Fruit fly (Drosophila melanogaster) whole organism, embryonic: ENCODE results near the gene CG8460.

ENCODE experiments used
- Asciz ChIP-seq: fragments of 200-800 bp; sonication (Bioruptor generic); optimal IDR thresholded peaks from 2 replicates; lab custom pipeline; 2017; ENCODE audit warnings: missing biosample characterization, mild to moderate bottlenecking, missing genetic modification characterization, missing genetic modification reagents
- Atf3 ChIP-seq: fragments of 200-800 bp; sonication (Bioruptor generic); optimal IDR thresholded peaks from 3 replicates; lab custom pipeline; 2016; ENCODE audit warnings: missing biosample characterization, missing genetic modification characterization
- BEAF-32 ChIP-seq: fragments of 200-800 bp; sonication (Bioruptor generic); optimal IDR thresholded peaks from 3 replicates; lab custom pipeline; 2017; ENCODE audit warnings: missing biosample characterization, missing genetic modification characterization, mild to moderate bottlenecking, moderate library complexity, missing genetic modification reagents
- CG10147 ChIP-seq: fragments of 200-800 bp; sonication (Bioruptor generic); optimal IDR thresholded peaks from 2 replicates; lab custom pipeline; 2019; ENCODE audit warnings: missing biosample characterization, mild to moderate bottlenecking, missing genetic modification characterization, moderate library complexity
- CG14860 ChIP-seq: fragments of 200-800 bp; sonication (Bioruptor generic); IDR thresholded peaks from 3 replicates; pipeline ENCODE4 v1.3.6; 2022; ENCODE audit warnings: missing biosample characterization, missing genetic modification characterization; ENCODE audit not compliant: partially characterized antibody
- CG1529 ChIP-seq: fragments of 200-800 bp; sonication (Bioruptor generic); optimal IDR thresholded peaks from 3 replicates; lab custom pipeline; 2018; ENCODE audit warnings: missing biosample characterization, missing genetic modification characterization
- CG17361 ChIP-seq: fragments of 200-800 bp; sonication (Bioruptor generic); IDR thresholded peaks from 3 replicates; pipeline ENCODE4 v1.3.6; 2022; ENCODE audit warnings: missing biosample characterization, missing genetic modification characterization
- CG18764 ChIP-seq: fragments of 200-800 bp; sonication (Bioruptor generic); optimal IDR thresholded peaks from 3 replicates; lab custom pipeline; 2016; ENCODE audit warnings: missing biosample characterization, missing genetic modification characterization
- CG30431 ChIP-seq: fragments of 200-800 bp; sonication (Bioruptor generic); optimal IDR thresholded peaks from 2 replicates; lab custom pipeline; 2017; ENCODE audit warnings: missing biosample characterization, missing genetic modification characterization
- CG3726 ChIP-seq: fragments of 200-800 bp; sonication (Bioruptor generic); IDR thresholded peaks from 3 replicates; pipeline ENCODE4, ENCODE4 v1.3.6; 2022; ENCODE audit warnings: missing biosample characterization, missing genetic modification characterization
- CG4328 ChIP-seq: fragments of 200-800 bp; sonication (Bioruptor generic); optimal IDR thresholded peaks from 3 replicates; lab custom pipeline; 2017; ENCODE audit warnings: missing biosample characterization, missing genetic modification reagents, missing genetic modification characterization
- CG43689 ChIP-seq: fragments of 200-800 bp; sonication (Bioruptor generic); IDR thresholded peaks from 2 replicates; pipeline ENCODE4 v1.3.6; 2022; ENCODE audit warnings: missing biosample characterization, missing genetic modification characterization
- CG9797 ChIP-seq: fragments of 200-800 bp; sonication (Bioruptor generic); optimal IDR thresholded peaks from 3 replicates; lab custom pipeline; 2018; ENCODE audit warnings: missing biosample characterization, mild to moderate bottlenecking, missing genetic modification characterization
- CkIIα-i1 ChIP-seq: fragments of 200-800 bp; sonication (Bioruptor generic); IDR thresholded peaks from 2 replicates; pipeline ENCODE4 v1.3.6; 2022; ENCODE audit warnings: missing biosample characterization, missing genetic modification characterization
- Dbx ChIP-seq: fragments of 200-800 bp; sonication (Bioruptor generic); IDR thresholded peaks from 3 replicates; pipeline ENCODE4 v1.3.6; 2022; ENCODE audit warnings: missing biosample characterization, missing genetic modification characterization
- Eip74EF ChIP-seq, 2 experiments: fragments of 200-800 bp in 1 of 2; fragments of >200 bp in 1 of 2; sonication (Bioruptor generic) in 1 of 2; optimal IDR thresholded peaks; 2 replicates each; lab custom pipeline; 2017 to 2019; ENCODE audit warnings: missing biosample characterization in 2 of 2, missing genetic modification characterization in 2 of 2, mild to moderate bottlenecking in 1 of 2, moderate library complexity in 1 of 2
- Elba2 ChIP-seq: fragments of 200-800 bp; sonication (Bioruptor generic); optimal IDR thresholded peaks from 3 replicates; lab custom pipeline; 2016; ENCODE audit warnings: missing biosample characterization, missing genetic modification characterization
- Hmr ChIP-seq: fragments of 200-800 bp; sonication (Bioruptor generic); optimal IDR thresholded peaks from 3 replicates; lab custom pipeline; 2017; ENCODE audit warnings: mild to moderate bottlenecking, missing biosample characterization, missing genetic modification reagents, missing genetic modification characterization
- Lhr ChIP-seq: fragments of 200-800 bp; sonication (Bioruptor generic); optimal IDR thresholded peaks from 3 replicates; lab custom pipeline; 2017; ENCODE audit warnings: mild to moderate bottlenecking, missing biosample characterization, missing genetic modification reagents, missing genetic modification characterization
- MBD-R2 ChIP-seq: fragments of 200-800 bp; sonication (Bioruptor generic); IDR thresholded peaks from 2 replicates; pipeline ENCODE4 v1.3.6; 2022; ENCODE audit warnings: missing biosample characterization, missing genetic modification characterization
- MESR4 ChIP-seq: fragments of 200-800 bp; sonication (Bioruptor generic); optimal IDR thresholded peaks from 2 replicates; lab custom pipeline; 2018; ENCODE audit warnings: missing biosample characterization, mild to moderate bottlenecking, missing genetic modification characterization, moderate library complexity
- Max ChIP-seq: fragments of 200-800 bp; sonication (Bioruptor generic); optimal IDR thresholded peaks from 2 replicates; lab custom pipeline; 2016; ENCODE audit warnings: missing biosample characterization, mild to moderate bottlenecking, missing genetic modification characterization
- Mes4 ChIP-seq: fragments of 200-800 bp; sonication (Bioruptor generic); optimal IDR thresholded peaks from 2 replicates; lab custom pipeline; 2016; ENCODE audit warnings: missing biosample characterization, missing genetic modification characterization
- NFAT ChIP-seq: fragments of 200-800 bp; sonication (Bioruptor generic); IDR thresholded peaks from 2 replicates; pipeline ENCODE4 v1.3.6; 2022; ENCODE audit warnings: missing biosample characterization, missing genetic modification characterization
- Neu2 ChIP-seq: fragments of 200-800 bp; sonication (Bioruptor generic); optimal IDR thresholded peaks from 3 replicates; lab custom pipeline; 2016; ENCODE audit warnings: missing biosample characterization, missing genetic modification characterization, borderline replicate concordance
- Nf-YA ChIP-seq: fragments of 200-800 bp; sonication (Bioruptor generic); IDR thresholded peaks from 2 replicates; pipeline ENCODE4 v1.3.6; 2022; ENCODE audit warnings: missing biosample characterization, missing genetic modification characterization
- Side ChIP-seq: fragments of 200-800 bp; sonication (Bioruptor generic); optimal IDR thresholded peaks from 2 replicates; lab custom pipeline; 2016; ENCODE audit warnings: missing biosample characterization, missing genetic modification characterization
- Sin3A ChIP-seq: fragments of >200 bp; optimal IDR thresholded peaks from 2 replicates; lab custom pipeline; 2018
- Sry-β ChIP-seq: fragments of 200-800 bp; sonication (Bioruptor generic); optimal IDR thresholded peaks from 2 replicates; lab custom pipeline; 2018; ENCODE audit warnings: missing biosample characterization, mild to moderate bottlenecking, missing genetic modification characterization, moderate library complexity
- Usf ChIP-seq: fragments of 200-800 bp; sonication (Bioruptor generic); optimal IDR thresholded peaks from 2 replicates; lab custom pipeline; 2017; ENCODE audit warnings: missing genotype, missing biosample characterization, missing genetic modification characterization
- amos ChIP-seq: fragments of 200-800 bp; sonication (Bioruptor generic); IDR thresholded peaks from 2 replicates; pipeline ENCODE4 v1.3.6; 2022; ENCODE audit warnings: missing biosample characterization, missing genetic modification characterization; ENCODE audit not compliant: partially characterized antibody
- ase ChIP-seq: fragments of 200-800 bp; sonication (Bioruptor generic); IDR thresholded peaks from 3 replicates; pipeline ENCODE4 v1.3.6; 2022; ENCODE audit warnings: missing biosample characterization, missing genetic modification characterization
- cg ChIP-seq: fragments of 200-800 bp; sonication (Bioruptor generic); optimal IDR thresholded peaks from 3 replicates; lab custom pipeline; 2019; ENCODE audit warnings: missing biosample characterization, mild to moderate bottlenecking, missing genetic modification characterization, moderate library complexity
- en ChIP-seq: fragments of 200-800 bp; sonication (Bioruptor generic); optimal IDR thresholded peaks from 2 replicates; lab custom pipeline; 2016; ENCODE audit warnings: missing biosample characterization, missing genetic modification characterization
- fd96Cb ChIP-seq: fragments of 200-800 bp; sonication (Bioruptor generic); optimal IDR thresholded peaks from 2 replicates; lab custom pipeline; 2018; ENCODE audit warnings: missing biosample characterization, mild to moderate bottlenecking, missing genetic modification characterization, moderate library complexity
- ftz-f1 ChIP-seq: fragments of 200-800 bp; sonication (Bioruptor generic); optimal IDR thresholded peaks from 2 replicates; lab custom pipeline; 2016; ENCODE audit warnings: missing biosample characterization, missing genetic modification characterization
- gce ChIP-seq: fragments of 200-800 bp; sonication (Bioruptor generic); IDR thresholded peaks from 3 replicates; pipeline ENCODE4 v1.3.6; 2022; ENCODE audit warnings: missing biosample characterization, missing genetic modification characterization
- gcm2 ChIP-seq: fragments of 200-800 bp; sonication (Bioruptor generic); optimal IDR thresholded peaks from 2 replicates; lab custom pipeline; 2016; ENCODE audit warnings: missing biosample characterization, missing genetic modification characterization
- gem ChIP-seq: fragments of 200-800 bp; sonication (Bioruptor generic); optimal IDR thresholded peaks from 2 replicates; lab custom pipeline; 2019; ENCODE audit warnings: missing biosample characterization, mild to moderate bottlenecking, missing genetic modification characterization, moderate library complexity
- gfzf ChIP-seq: fragments of 200-800 bp; sonication (Bioruptor generic); optimal IDR thresholded peaks from 2 replicates; lab custom pipeline; 2016; ENCODE audit warnings: missing biosample characterization, mild to moderate bottlenecking, missing genetic modification characterization, moderate library complexity
- ham ChIP-seq: fragments of 200-800 bp; sonication (Bioruptor generic); IDR thresholded peaks from 2 replicates; pipeline ENCODE4 v1.3.6; 2022; ENCODE audit warnings: missing biosample characterization, missing genetic modification characterization
- jigr1 ChIP-seq: fragments of 200-800 bp; sonication (Bioruptor generic); IDR thresholded peaks from 3 replicates; pipeline ENCODE4 v1.3.6; 2022; ENCODE audit warnings: missing biosample characterization, missing genetic modification characterization
- klu ChIP-seq: fragments of 200-800 bp; sonication (Bioruptor generic); IDR thresholded peaks from 2 replicates; pipeline ENCODE4 v1.3.6; 2022; ENCODE audit warnings: missing biosample characterization, missing genetic modification characterization
- nau ChIP-seq: fragments of 200-800 bp; sonication (Bioruptor generic); optimal IDR thresholded peaks from 3 replicates; lab custom pipeline; 2017; ENCODE audit warnings: missing biosample characterization, mild to moderate bottlenecking, missing genetic modification characterization, missing genetic modification reagents
- repo ChIP-seq: fragments of 200-800 bp; sonication (Bioruptor generic); optimal IDR thresholded peaks from 2 replicates; lab custom pipeline; 2016; ENCODE audit warnings: missing biosample characterization, missing genetic modification characterization
- sqz ChIP-seq: fragments of 200-800 bp; sonication (Bioruptor generic); optimal IDR thresholded peaks from 3 replicates; lab custom pipeline; 2018; ENCODE audit warnings: missing biosample characterization, mild to moderate bottlenecking, missing genetic modification characterization
- sug ChIP-seq: fragments of 200-800 bp; optimal IDR thresholded peaks from 2 replicates; lab custom pipeline; 2019; ENCODE audit warnings: missing biosample characterization, mild to moderate bottlenecking, missing genetic modification characterization, moderate library complexity
- tgo ChIP-seq: fragments of 200-800 bp; sonication (Bioruptor generic); IDR thresholded peaks from 3 replicates; pipeline ENCODE4 v1.3.6; 2022; ENCODE audit warnings: missing biosample characterization, missing genetic modification characterization
- yki ChIP-seq: fragments of >200 bp; optimal IDR thresholded peaks from 3 replicates; lab custom pipeline; 2018
- z ChIP-seq: fragments of 200-800 bp; sonication (Bioruptor generic); IDR thresholded peaks from 3 replicates; pipeline ENCODE4 v1.3.6; 2022; ENCODE audit warnings: missing biosample characterization, missing genetic modification characterization

The CG8460 gene

DNA sequence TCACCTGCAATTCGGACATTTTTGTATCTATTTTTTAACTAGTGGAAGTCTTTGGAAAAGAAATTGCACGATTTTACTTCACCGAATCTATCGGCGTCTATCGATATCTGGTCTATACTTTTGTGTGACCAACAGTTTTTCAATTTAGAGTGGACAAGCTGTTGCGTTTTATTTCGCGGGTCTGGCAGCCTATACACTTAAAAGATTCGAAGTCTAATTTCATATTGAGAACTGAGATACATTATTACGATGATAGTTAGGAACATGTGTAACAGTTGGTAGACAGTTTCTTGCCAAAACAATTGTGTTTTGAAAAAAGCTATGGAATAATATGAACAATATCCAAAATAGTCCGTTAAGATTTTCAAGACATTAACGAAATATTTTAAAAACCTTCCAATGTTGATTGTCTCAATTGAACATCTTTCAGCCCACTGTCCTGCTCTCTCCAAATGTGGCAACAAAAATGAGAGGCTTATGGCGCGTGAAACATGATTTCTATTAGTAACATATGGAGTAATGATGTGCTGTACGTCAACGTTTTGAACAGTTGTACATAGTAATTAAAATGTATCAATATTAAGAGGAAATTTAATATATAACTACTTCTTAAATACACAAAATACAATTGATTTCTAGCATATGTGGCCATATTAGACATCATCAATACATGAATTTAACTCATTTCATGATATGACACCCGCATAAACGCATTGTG, 34.5 kb upstream of the CG8460 start, which contains the start of gene Acbp1 (continued):
- peak; percentile 96 for TF ChIP-seq CG17361 (GFP tag; lab: Robert Waterston, UW)
- TF ChIP-seq yki (lab: Kevin White, UChicago), result peak; percentile 65
- TF ChIP-seq Mes4 (GFP tag; lab: Kevin White, UChicago), result peak; percentile 92
- peak; percentile 92 for TF ChIP-seq Max (GFP tag; lab: Kevin White, UChicago)
- peak; percentile 88 for TF ChIP-seq NFAT (GFP tag; lab: Robert Waterston, UW)
- peak; percentile 89 for TF ChIP-seq Neu2 (GFP tag; lab: Kevin White, UChicago)
- TF ChIP-seq en, result peak; percentile 92
- peak; percentile 92 for TF ChIP-seq repo (GFP tag; lab: Kevin White, UChicago)
- peak; percentile 90 for TF ChIP-seq tgo
- TF ChIP-seq MBD-R2 (GFP tag; lab: Robert Waterston, UW), result peak; percentile 84
- peak; percentile 56 for TF ChIP-seq Sin3A
- TF ChIP-seq sug (tag; lab: Kevin White, UChicago), result peak; percentile 97
- peak; percentile 92 for TF ChIP-seq fd96Cb (tag; lab: Kevin White, UChicago)
- TF ChIP-seq Asciz, result peak; percentile 97
- TF ChIP-seq z (GFP tag; lab: Robert Waterston, UW), result peak; percentile 54; the same call in 1 of the 3 replicates
- TF ChIP-seq nau (GFP tag; lab: Kevin White, UChicago), result peak; percentile 96
- TF ChIP-seq CkIIα-i1 (GFP tag; lab: Robert Waterston, UW), result no peak
- peak; percentile 57; the same call in 2 of the 3 replicates for TF ChIP-seq jigr1 (GFP tag; lab: Robert Waterston, UW)
- TF ChIP-seq CG30431, result peak; percentile 84
- TF ChIP-seq gcm2 (GFP tag; lab: Kevin White, UChicago), result peak; percentile 82
- peak; percentile 89 for TF ChIP-seq gce (GFP tag; lab: Robert Waterston, UW)
- TF ChIP-seq Usf (GFP tag; lab: Kevin White, UChicago), result peak; percentile 86
- TF ChIP-seq gem, result peak; percentile 98
- TF ChIP-seq ftz-f1 (GFP tag; lab: Kevin White, UChicago), result peak; percentile 32
- peak; percentile 60 for TF ChIP-seq Elba2 (GFP tag; lab: Kevin White, UChicago)
- TF ChIP-seq CG10147, result peak; percentile 98
- TF ChIP-seq klu (GFP tag; lab: Robert Waterston, UW), result peak; percentile 88
- peak; percentile 95 for TF ChIP-seq sqz
- peak; percentile 88 for TF ChIP-seq CG18764 (GFP tag; lab: Kevin White, UChicago)
- peak; percentile 81 for TF ChIP-seq amos
- TF ChIP-seq Nf-YA, result peak; percentile 81
- peak; percentile 85 for TF ChIP-seq BEAF-32 (GFP tag; lab: Kevin White, UChicago)
- peak in 1 of 2 experiments; percentile 99 for TF ChIP-seq Eip74EF (GFP tag; optimal IDR thresholded peaks at IDR 0.05; lab: Kevin White, UChicago)
- peak; percentile 39 for TF ChIP-seq CG43689
- TF ChIP-seq gfzf (GFP tag; lab: Kevin White, UChicago), result peak; percentile 84
- peak; percentile 98 for TF ChIP-seq Hmr (GFP tag; lab: Kevin White, UChicago)
- peak; percentile 94 for TF ChIP-seq CG1529 (GFP tag; lab: Kevin White, UChicago)
- peak; percentile 89 for TF ChIP-seq CG9797
- TF ChIP-seq Side, result peak; percentile 97
- peak; percentile 91 for TF ChIP-seq Lhr
- TF ChIP-seq Sry-β (GFP tag; lab: Kevin White, UChicago), result peak; percentile 62
- peak; percentile 98 for TF ChIP-seq CG4328 (GFP tag; lab: Kevin White, UChicago)
- peak; percentile 94 for TF ChIP-seq Atf3 (GFP tag; lab: Kevin White, UChicago)
- peak; percentile 50; the same call in 1 of the 2 replicates for TF ChIP-seq ham (GFP tag; lab: Robert Waterston, UW)
- TF ChIP-seq ase (GFP tag; lab: Robert Waterston, UW), result peak; percentile 90
- peak; percentile 58 for TF ChIP-seq MESR4 (GFP tag; lab: Kevin White, UChicago)
- TF ChIP-seq CG14860 (GFP tag; lab: Robert Waterston, UW), result peak; percentile 74
- TF ChIP-seq CG3726 (GFP tag; lab: Robert Waterston, UW), result peak; percentile 70; the same call in 2 of the 3 replicates
- peak; percentile 90 for TF ChIP-seq Dbx (GFP tag; lab: Robert Waterston, UW)
- no peak for TF ChIP-seq cg (GFP tag; lab: Kevin White, UChicago)
